Worm (Caenorhabditis elegans) whole organism, L1 larva: Measurements from ENCODE around the gene lrpc-1.

ENCODE experiments used
- aly-2 ChIP-seq: fragments of 150-350 bp; optimal IDR thresholded peaks from 2 replicates; lab custom pipeline; 2014; ENCODE audit warnings: missing biosample characterization, missing genetic modification characterization
- ceh-63 ChIP-seq: fragments of 200-800 bp; sonication (Bioruptor generic); optimal IDR thresholded peaks from 2 replicates; lab custom pipeline; 2018; ENCODE audit warnings: mild to moderate bottlenecking, missing genetic modification characterization, missing compliant biosample characterization
- fos-1 ChIP-seq: fragments of 150-350 bp; optimal IDR thresholded peaks from 2 replicates; lab custom pipeline; 2014; ENCODE audit warnings: missing biosample characterization, missing genetic modification characterization
- lin-13 ChIP-seq: fragments of 150-350 bp; optimal IDR thresholded peaks from 2 replicates; lab custom pipeline; 2014; ENCODE audit warnings: missing biosample characterization, missing genetic modification reagents, missing genetic modification characterization
- lin-15B ChIP-seq: fragments of 150-350 bp; sonication (generic microtip); optimal IDR thresholded peaks from 3 replicates; lab custom pipeline; 2014; ENCODE audit warnings: missing biosample characterization, missing genetic modification characterization
- mdl-1 ChIP-seq, 2 experiments: fragments of 150-350 bp; optimal IDR thresholded peaks; 2 replicates each; lab custom pipeline; 2014 to 2017; ENCODE audit warnings: missing biosample characterization in 2 of 2, missing genetic modification characterization in 2 of 2, inconsistent platforms in 1 of 2
- nhr-47 ChIP-seq: sonication (generic microtip); optimal IDR thresholded peaks from 2 replicates; lab custom pipeline; 2016; ENCODE audit warnings: mild to moderate bottlenecking, missing genetic modification characterization, moderate library complexity, missing compliant biosample characterization
- nhr-76 ChIP-seq: sonication (generic microtip); optimal IDR thresholded peaks from 2 replicates; lab custom pipeline; 2017; ENCODE audit warnings: missing biosample characterization, missing genetic modification characterization
- tbx-2 ChIP-seq: sonication (generic microtip); optimal IDR thresholded peaks from 2 replicates; lab custom pipeline; 2016; ENCODE audit warnings: missing genetic modification characterization, missing compliant biosample characterization
- unc-130 ChIP-seq: fragments of 150-350 bp; optimal IDR thresholded peaks from 2 replicates; lab custom pipeline; 2017; ENCODE audit warnings: missing biosample characterization, missing genetic modification characterization, inconsistent platforms
- unc-62 ChIP-seq: fragments of 150-350 bp; optimal IDR thresholded peaks from 2 replicates; lab custom pipeline; 2014; ENCODE audit warnings: missing biosample characterization, missing genetic modification reagents, missing genetic modification characterization

DNA sequence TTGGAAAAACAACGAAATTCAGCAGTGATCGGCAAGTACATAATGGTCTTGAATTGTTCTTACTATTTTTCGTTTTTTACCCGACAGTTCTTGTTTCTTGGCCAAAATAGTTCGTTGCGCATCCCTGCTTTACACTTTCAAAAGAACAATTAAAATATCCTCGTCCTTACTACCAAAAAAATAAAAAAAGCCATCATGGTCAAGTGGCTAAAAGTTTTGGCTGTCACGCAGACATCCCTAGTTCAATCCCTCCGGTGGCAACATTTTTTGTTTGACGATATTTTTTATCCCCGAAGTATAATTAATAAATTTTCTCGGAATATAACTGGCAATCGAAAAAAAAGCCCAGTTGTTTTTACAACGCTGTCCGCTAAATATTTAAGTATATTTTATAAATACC is 21.1 kb downstream of the lrpc-1 start:
- no peak for TF ChIP-seq ceh-63 (GFP tag; lab: Kevin White, UChicago)
- no peak for TF ChIP-seq nhr-76 (tag; lab: Kevin White, UChicago)
- no peak for TF ChIP-seq unc-130 (tag; lab: Kevin White, UChicago)
- TF ChIP-seq mdl-1 (tag; optimal IDR thresholded peaks at IDR 0.05; lab: Kevin White, UChicago): no peak
- no peak for TF ChIP-seq lin-13 (GFP tag; lab: Kevin White, UChicago)
- no peak for TF ChIP-seq lin-15B
- TF ChIP-seq tbx-2 (tag; lab: Kevin White, UChicago): no peak
- no peak for TF ChIP-seq nhr-47 (tag; lab: Kevin White, UChicago)
- no peak for TF ChIP-seq fos-1 (tag; lab: Kevin White, UChicago)
- no peak for TF ChIP-seq aly-2 (tag; lab: Kevin White, UChicago)
- TF ChIP-seq unc-62 (GFP tag; lab: Kevin White, UChicago): no peak
